Fruit fly (Drosophila melanogaster) whole organism, prepupa: ENCODE measurements around the gene Argl.

ENCODE experiments used
- Blimp-1 ChIP-seq: fragments of 200-800 bp; sonication (Bioruptor generic); optimal IDR thresholded peaks from 3 replicates; lab custom pipeline; 2017; ENCODE audit warnings: missing biosample characterization, missing genetic modification characterization, mild to moderate bottlenecking, moderate library complexity, missing genetic modification reagents
- CG10669 ChIP-seq: fragments of 200-800 bp; sonication (Bioruptor generic); optimal IDR thresholded peaks from 3 replicates; lab custom pipeline; 2018; ENCODE audit warnings: missing biosample characterization, mild to moderate bottlenecking, missing genetic modification characterization, moderate library complexity
- CG11294 ChIP-seq: fragments of 200-800 bp; sonication (Bioruptor generic); IDR thresholded peaks from 2 replicates; pipeline ENCODE4 v1.3.6; 2022; ENCODE audit warnings: missing biosample characterization, missing genetic modification characterization
- CG11762 ChIP-seq: fragments of 200-800 bp; sonication (Bioruptor generic); optimal IDR thresholded peaks from 3 replicates; lab custom pipeline; 2016; ENCODE audit warnings: missing biosample characterization, missing genetic modification characterization; ENCODE audit not compliant: insufficient read depth
- CG11902 ChIP-seq: fragments of 200-800 bp; sonication (Bioruptor generic); optimal IDR thresholded peaks from 3 replicates; lab custom pipeline; 2016; ENCODE audit warnings: missing biosample characterization, missing genetic modification characterization
- CG15336 ChIP-seq: fragments of 200-800 bp; sonication (Bioruptor generic); IDR thresholded peaks from 2 replicates; pipeline ENCODE4 v1.3.6; 2022; ENCODE audit warnings: missing biosample characterization, missing genetic modification characterization
- CG1621 ChIP-seq: fragments of 200-800 bp; sonication (Bioruptor generic); optimal IDR thresholded peaks from 3 replicates; lab custom pipeline; 2018; ENCODE audit warnings: missing biosample characterization, mild to moderate bottlenecking, missing genetic modification characterization
- CG16779 ChIP-seq: fragments of 200-800 bp; sonication (Bioruptor generic); optimal IDR thresholded peaks from 3 replicates; lab custom pipeline; 2017; ENCODE audit warnings: missing biosample characterization, mild to moderate bottlenecking, missing genetic modification characterization
- CG3032 ChIP-seq: fragments of 200-800 bp; optimal IDR thresholded peaks from 2 replicates; lab custom pipeline; 2019; ENCODE audit warnings: missing biosample characterization, mild to moderate bottlenecking, missing genetic modification characterization, moderate library complexity
- CG31627 ChIP-seq: fragments of 200-800 bp; sonication (Bioruptor generic); optimal IDR thresholded peaks from 3 replicates; lab custom pipeline; 2016; ENCODE audit warnings: missing biosample characterization, missing genetic modification characterization
- CG32006 ChIP-seq: fragments of 200-800 bp; sonication (Bioruptor generic); optimal IDR thresholded peaks from 3 replicates; lab custom pipeline; 2017; ENCODE audit warnings: missing biosample characterization, mild to moderate bottlenecking, missing genetic modification characterization
- CG34406 ChIP-seq: fragments of 200-800 bp; sonication (Bioruptor generic); optimal IDR thresholded peaks from 3 replicates; lab custom pipeline; 2016; ENCODE audit warnings: missing biosample characterization, missing genetic modification characterization
- CG3919 ChIP-seq: fragments of 200-800 bp; sonication (Bioruptor generic); optimal IDR thresholded peaks from 3 replicates; lab custom pipeline; 2016; ENCODE audit warnings: missing biosample characterization, missing genetic modification characterization
- CG4318 ChIP-seq: fragments of 200-800 bp; sonication (Bioruptor generic); optimal IDR thresholded peaks from 3 replicates; lab custom pipeline; 2017; ENCODE audit warnings: missing biosample characterization, mild to moderate bottlenecking, missing genetic modification characterization
- CG6163 ChIP-seq: fragments of 200-800 bp; sonication (Bioruptor generic); IDR thresholded peaks from 3 replicates; pipeline ENCODE4 v1.3.6; 2022; ENCODE audit warnings: missing biosample characterization, missing genetic modification characterization
- CG6276 ChIP-seq: fragments of 200-800 bp; sonication (Bioruptor generic); optimal IDR thresholded peaks from 2 replicates; lab custom pipeline; 2017; ENCODE audit warnings: missing biosample characterization, mild to moderate bottlenecking, missing genetic modification characterization
- CG6808 ChIP-seq: fragments of 200-800 bp; sonication (Bioruptor generic); optimal IDR thresholded peaks from 3 replicates; lab custom pipeline; 2017; ENCODE audit warnings: missing biosample characterization, missing genetic modification characterization, mild to moderate bottlenecking, moderate library complexity, missing genetic modification reagents
- CG7368 ChIP-seq: fragments of 200-800 bp; sonication (Bioruptor generic); optimal IDR thresholded peaks from 3 replicates; lab custom pipeline; 2016; ENCODE audit warnings: missing biosample characterization, missing genetic modification characterization
- CG8119 ChIP-seq: fragments of 200-800 bp; sonication (Bioruptor generic); IDR thresholded peaks from 3 replicates; pipeline ENCODE4 v1.3.6; 2022; ENCODE audit warnings: missing biosample characterization, missing genetic modification characterization
- CG8319 ChIP-seq: fragments of 200-800 bp; sonication (Bioruptor generic); optimal IDR thresholded peaks from 3 replicates; lab custom pipeline; 2016; ENCODE audit warnings: missing biosample characterization, missing genetic modification characterization
- CG9139 ChIP-seq: fragments of 200-800 bp; sonication (Bioruptor generic); optimal IDR thresholded peaks from 3 replicates; lab custom pipeline; 2017; ENCODE audit warnings: missing biosample characterization, mild to moderate bottlenecking, missing genetic modification characterization
- Eip78C ChIP-seq: fragments of 200-800 bp; sonication (Bioruptor generic); peaks from one replicate; lab custom pipeline; 2016; ENCODE audit warnings: missing biosample characterization, missing genetic modification characterization
- Eip93F ChIP-seq: fragments of 200-800 bp; sonication (Bioruptor generic); optimal IDR thresholded peaks from 2 replicates; lab custom pipeline; 2016; ENCODE audit warnings: missing biosample characterization, mild to moderate bottlenecking, missing genetic modification characterization
- Ets96B ChIP-seq: fragments of 200-800 bp; optimal IDR thresholded peaks from 2 replicates; lab custom pipeline; 2019; ENCODE audit warnings: missing biosample characterization, mild to moderate bottlenecking, missing genetic modification characterization, moderate library complexity
- Gug ChIP-seq: fragments of 200-800 bp; sonication (Bioruptor generic); IDR thresholded peaks from 2 replicates; pipeline ENCODE4 v1.3.6; 2022; ENCODE audit warnings: missing biosample characterization, missing genetic modification characterization
- Hr38 ChIP-seq: sonication (Bioruptor generic); optimal IDR thresholded peaks from 2 replicates; lab custom pipeline; 2016; ENCODE audit warnings: missing biosample characterization, missing genetic modification characterization
- Hr39 ChIP-seq: fragments of 200-800 bp; sonication (Bioruptor generic); optimal IDR thresholded peaks from 2 replicates; lab custom pipeline; 2016; ENCODE audit warnings: missing biosample characterization, missing genetic modification characterization
- Hr4 ChIP-seq: fragments of 200-800 bp; sonication (Bioruptor generic); optimal IDR thresholded peaks from 3 replicates; lab custom pipeline; 2016; ENCODE audit warnings: missing biosample characterization, missing genetic modification characterization
- Lpt ChIP-seq: fragments of 200-800 bp; sonication (Bioruptor generic); optimal IDR thresholded peaks from 3 replicates; lab custom pipeline; 2016; ENCODE audit warnings: missing biosample characterization, missing genetic modification characterization
- Met ChIP-seq: fragments of 200-800 bp; sonication (Bioruptor generic); optimal IDR thresholded peaks from 3 replicates; lab custom pipeline; 2016; ENCODE audit warnings: missing biosample characterization, missing genetic modification characterization
- OdsH ChIP-seq: fragments of 200-800 bp; sonication (Bioruptor generic); optimal IDR thresholded peaks from 3 replicates; lab custom pipeline; 2016; ENCODE audit warnings: missing biosample characterization, missing genetic modification characterization
- Smox ChIP-seq: fragments of 200-800 bp; sonication (Bioruptor generic); optimal IDR thresholded peaks from 3 replicates; lab custom pipeline; 2016; ENCODE audit warnings: missing biosample characterization, missing genetic modification characterization
- Sox102F ChIP-seq: fragments of 200-800 bp; sonication (Bioruptor generic); optimal IDR thresholded peaks from 2 replicates; lab custom pipeline; 2016; ENCODE audit warnings: missing biosample characterization, mild to moderate bottlenecking, missing genetic modification characterization
- Sox14 ChIP-seq: fragments of 200-800 bp; sonication (Bioruptor generic); optimal IDR thresholded peaks from 3 replicates; lab custom pipeline; 2016; ENCODE audit warnings: missing biosample characterization, missing genetic modification characterization
- Sox15 ChIP-seq: fragments of 200-800 bp; sonication (Bioruptor generic); optimal IDR thresholded peaks from 3 replicates; lab custom pipeline; 2016; ENCODE audit warnings: missing biosample characterization, missing genetic modification characterization
- achi ChIP-seq: fragments of 200-800 bp; sonication (Bioruptor generic); optimal IDR thresholded peaks from 3 replicates; lab custom pipeline; 2016; ENCODE audit warnings: missing biosample characterization, missing genetic modification characterization
- acj6 ChIP-seq: fragments of 200-800 bp; sonication (Bioruptor generic); optimal IDR thresholded peaks from 3 replicates; lab custom pipeline; 2016; ENCODE audit warnings: missing biosample characterization, missing genetic modification characterization
- cyc ChIP-seq: fragments of 200-800 bp; sonication (Bioruptor generic); optimal IDR thresholded peaks from 3 replicates; lab custom pipeline; 2016; ENCODE audit warnings: missing biosample characterization, missing genetic modification characterization
- dac ChIP-seq: fragments of 200-800 bp; sonication (Bioruptor generic); optimal IDR thresholded peaks from 2 replicates; lab custom pipeline; 2017; ENCODE audit warnings: missing biosample characterization, mild to moderate bottlenecking, missing genetic modification characterization
- dsx ChIP-seq: fragments of 200-800 bp; optimal IDR thresholded peaks from 3 replicates; lab custom pipeline; 2019; ENCODE audit warnings: missing biosample characterization, mild to moderate bottlenecking, missing genetic modification characterization, moderate library complexity; ENCODE audit not compliant: poor library complexity, severe bottlenecking
- eg ChIP-seq: fragments of 200-800 bp; sonication (Bioruptor generic); IDR thresholded peaks from 3 replicates; pipeline ENCODE4 v1.3.6; 2022; ENCODE audit warnings: missing biosample characterization, missing genetic modification characterization
- esn ChIP-seq: fragments of 200-800 bp; sonication (Bioruptor generic); optimal IDR thresholded peaks from 2 replicates; lab custom pipeline; 2016; ENCODE audit warnings: missing biosample characterization, mild to moderate bottlenecking, missing genetic modification characterization, moderate library complexity
- fd59A ChIP-seq: fragments of 200-800 bp; sonication (Bioruptor generic); optimal IDR thresholded peaks from 2 replicates; lab custom pipeline; 2017; ENCODE audit warnings: missing biosample characterization, mild to moderate bottlenecking, missing genetic modification characterization, missing genetic modification reagents
- fkh ChIP-seq: fragments of 200-800 bp; sonication (Bioruptor generic); optimal IDR thresholded peaks from 3 replicates; lab custom pipeline; 2017; ENCODE audit warnings: missing biosample characterization, mild to moderate bottlenecking, missing genetic modification characterization, moderate library complexity
- lz ChIP-seq: fragments of 200-800 bp; sonication (Bioruptor generic); optimal IDR thresholded peaks from 3 replicates; lab custom pipeline; 2016; ENCODE audit warnings: missing biosample characterization, missing genetic modification characterization
- pdm3 ChIP-seq: fragments of 200-800 bp; sonication (Bioruptor generic); optimal IDR thresholded peaks from 3 replicates; lab custom pipeline; 2016; ENCODE audit warnings: missing biosample characterization, missing genetic modification characterization
- salr ChIP-seq, 2 experiments: fragments of 200-800 bp; sonication (Bioruptor generic); optimal IDR thresholded peaks; 3 replicates each; lab custom pipeline; 2016 to 2018; ENCODE audit warnings: missing biosample characterization in 2 of 2, missing genetic modification characterization in 2 of 2, mild to moderate bottlenecking in 1 of 2
- spab ChIP-seq: fragments of 200-800 bp; sonication (Bioruptor generic); optimal IDR thresholded peaks from 2 replicates; lab custom pipeline; 2017; ENCODE audit warnings: missing biosample characterization, mild to moderate bottlenecking, missing genetic modification characterization, missing genetic modification reagents
- ss ChIP-seq, 2 experiments: fragments of 200-800 bp; sonication (Bioruptor generic); optimal IDR thresholded peaks; 2 replicates in 1 of 2; 3 replicates in 1 of 2; lab custom pipeline; 2017 to 2018; ENCODE audit warnings: mild to moderate bottlenecking in 2 of 2, missing biosample characterization in 2 of 2, missing genetic modification characterization in 2 of 2, moderate library complexity in 1 of 2
- svp ChIP-seq: fragments of 200-800 bp; sonication (Bioruptor generic); peaks from one replicate; lab custom pipeline; 2016; ENCODE audit warnings: missing biosample characterization, missing genetic modification characterization
- topi ChIP-seq: fragments of 200-800 bp; sonication (Bioruptor generic); optimal IDR thresholded peaks from 3 replicates; lab custom pipeline; 2016; ENCODE audit warnings: missing biosample characterization, missing genetic modification characterization
- vri ChIP-seq: fragments of 200-800 bp; sonication (Bioruptor generic); optimal IDR thresholded peaks from 3 replicates; lab custom pipeline; 2016; ENCODE audit warnings: missing biosample characterization, mild to moderate bottlenecking, missing genetic modification characterization

Argl gene

DNA sequence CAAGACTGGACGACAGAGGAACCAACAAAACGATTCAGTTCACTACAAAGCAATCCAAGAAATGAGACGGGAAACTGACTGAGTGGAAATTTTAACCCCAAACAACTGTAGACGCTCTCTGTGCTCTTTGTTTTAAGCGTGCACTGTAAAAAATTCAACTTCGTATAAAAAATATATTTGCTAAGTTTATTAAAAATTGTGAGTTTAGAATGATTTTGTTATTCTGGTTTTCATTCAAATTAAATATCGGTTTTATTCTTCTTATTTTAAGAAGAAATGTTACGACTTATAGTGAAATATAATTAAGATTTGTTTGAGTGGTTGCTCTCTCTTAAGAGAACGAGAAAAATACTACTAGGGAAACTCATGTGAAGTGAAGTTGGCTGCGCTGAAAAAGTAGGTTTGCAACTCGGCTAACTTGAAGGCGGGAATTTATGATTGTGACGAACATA is 16.2 kb upstream of the Argl start:
- peak; percentile 91 for TF ChIP-seq lz (GFP tag; lab: Kevin White, UChicago)
- TF ChIP-seq salr (GFP tag; optimal IDR thresholded peaks at IDR 0.05; lab: Kevin White, UChicago), result peak; percentile 68 to 91
- TF ChIP-seq CG32006 (GFP tag; lab: Kevin White, UChicago), result peak; percentile 90
- peak; percentile 66 for TF ChIP-seq CG31627
- peak; percentile 96 for TF ChIP-seq Sox14 (GFP tag; lab: Kevin White, UChicago)
- peak; percentile 95 for TF ChIP-seq Ets96B (tag; lab: Kevin White, UChicago)
- TF ChIP-seq acj6 (GFP tag; lab: Kevin White, UChicago), result peak; percentile 82
- peak; percentile 33 for TF ChIP-seq CG11902 (GFP tag; lab: Kevin White, UChicago)
- no peak for TF ChIP-seq dsx
- peak; percentile 25 for TF ChIP-seq vri (GFP tag; lab: Kevin White, UChicago)
- TF ChIP-seq CG7368 (GFP tag; lab: Kevin White, UChicago), result peak; percentile 81
- TF ChIP-seq topi, result peak; percentile 74
- peak; percentile 83 for TF ChIP-seq CG3919
- peak; percentile 60 for TF ChIP-seq cyc (GFP tag; lab: Kevin White, UChicago)
- peak; percentile 89 for TF ChIP-seq svp
- TF ChIP-seq pdm3 (GFP tag; lab: Kevin White, UChicago), result peak; percentile 91
- peak; percentile 98 for TF ChIP-seq eg (GFP tag; lab: Robert Waterston, UW)
- peak; percentile 98 for TF ChIP-seq CG6163 (GFP tag; lab: Robert Waterston, UW)
- TF ChIP-seq fd59A, result peak; percentile 59
- TF ChIP-seq Sox102F (GFP tag; lab: Kevin White, UChicago), result peak; percentile 86
- peak; percentile 91 for TF ChIP-seq Met (GFP tag; lab: Kevin White, UChicago)
- peak; percentile 78 for TF ChIP-seq Hr39 (GFP tag; lab: Kevin White, UChicago)
- TF ChIP-seq CG9139 (GFP tag; lab: Kevin White, UChicago), result peak; percentile 54
- TF ChIP-seq CG6276 (GFP tag; lab: Kevin White, UChicago), result peak; percentile 93
- TF ChIP-seq CG34406, result peak; percentile 78
- no peak for TF ChIP-seq Eip93F (GFP tag; lab: Kevin White, UChicago)
- TF ChIP-seq spab, result peak; percentile 61
- TF ChIP-seq esn (GFP tag; lab: Kevin White, UChicago), result no peak
- TF ChIP-seq CG8119 (GFP tag; lab: Robert Waterston, UW), result peak; percentile 99
- TF ChIP-seq CG11762 (GFP tag; lab: Kevin White, UChicago), result peak; percentile 54
- peak; percentile 96 for TF ChIP-seq Eip78C (GFP tag; lab: Kevin White, UChicago)
- peak; percentile 99 for TF ChIP-seq CG15336 (GFP tag; lab: Robert Waterston, UW)
- TF ChIP-seq ss (GFP tag; optimal IDR thresholded peaks at IDR 0.05; lab: Kevin White, UChicago), result peak in 1 of 2 experiments; percentile 33
- TF ChIP-seq Sox15, result peak; percentile 61
- peak; percentile 87 for TF ChIP-seq CG16779 (tag; lab: Kevin White, UChicago)
- TF ChIP-seq Blimp-1, result no peak
- TF ChIP-seq fkh, result peak; percentile 40
- peak; percentile 96 for TF ChIP-seq Gug
- no peak for TF ChIP-seq CG3032 (tag; lab: Kevin White, UChicago)
- peak; percentile 82 for TF ChIP-seq Smox (GFP tag; lab: Kevin White, UChicago)
- peak; percentile 94 for TF ChIP-seq CG11294 (GFP tag; lab: Robert Waterston, UW)
- TF ChIP-seq dac (GFP tag; lab: Kevin White, UChicago), result peak; percentile 87
- peak; percentile 89 for TF ChIP-seq OdsH (GFP tag; lab: Kevin White, UChicago)
- TF ChIP-seq Hr4, result peak; percentile 97
- TF ChIP-seq CG10669 (GFP tag; lab: Kevin White, UChicago), result peak; percentile 78
- TF ChIP-seq CG6808, result peak; percentile 60
- TF ChIP-seq CG8319 (GFP tag; lab: Kevin White, UChicago), result peak; percentile 57
- peak; percentile 69 for TF ChIP-seq CG4318 (GFP tag; lab: Kevin White, UChicago)
- peak; percentile 75 for TF ChIP-seq Lpt (GFP tag; lab: Kevin White, UChicago)
- peak; percentile 89 for TF ChIP-seq achi (GFP tag; lab: Kevin White, UChicago)
- TF ChIP-seq Hr38 (GFP tag; lab: Kevin White, UChicago), result no peak
- no peak for TF ChIP-seq CG1621 (tag; lab: Kevin White, UChicago)
